Fruit fly (Drosophila melanogaster) whole organism: ENCODE results near the gene CG42305.

Experiments
- EcR ChIP-seq, 2 experiments: fragments of >200 bp; optimal IDR thresholded peaks; 2 replicates each; lab custom pipeline; 2017; ENCODE audit warnings: missing biosample characterization in 2 of 2, missing genetic modification characterization in 2 of 2, missing genetic modification reagents in 2 of 2
- psq ChIP-seq: fragments of >200 bp; optimal IDR thresholded peaks from 2 replicates; lab custom pipeline; 2017

dm6 chr2L:18812348-18812747 lies at the start of gene CG42305, which contains the start of gene CG17325:
- TF ChIP-seq EcR (GFP tag; optimal IDR thresholded peaks at IDR 0.05; lab: Kevin White, UChicago) (no peak), psq (lab: Kevin White, UChicago) (no peak)
